Worm (Caenorhabditis elegans): ENCODE data around the gene F32D1.11.

The F32D1.11 gene

ce11 chrV:4377622-4378021 lies 11.3 kb upstream of the F32D1.11 start, which contains the start of gene F32D1.8:
Gene F32D1.8, minus strand, starts transcription at chrV:4377722.
- TF ChIP-seq elt-3 (tag; optimal IDR thresholded peaks at IDR 0.05) = no peak
- TF ChIP-seq daf-12 (tag; optimal IDR thresholded peaks at IDR 0.05) = no peak
- no peak for TF ChIP-seq tbx-2 (tag; optimal IDR thresholded peaks at IDR 0.05)
- TF ChIP-seq R02D3.7 (tag; optimal IDR thresholded peaks at IDR 0.05) = no peak
- no peak for TF ChIP-seq nhr-12 (tag; optimal IDR thresholded peaks at IDR 0.05)
- TF ChIP-seq ama-1 (optimal IDR thresholded peaks at IDR 0.05) = no peak
- no peak for TF ChIP-seq elt-1 (tag; optimal IDR thresholded peaks at IDR 0.05)
- no peak for TF ChIP-seq ztf-4 (tag; optimal IDR thresholded peaks at IDR 0.05)
- no peak for TF ChIP-seq nhr-25 (tag; optimal IDR thresholded peaks at IDR 0.05)
- TF ChIP-seq nhr-11 (tag; optimal IDR thresholded peaks at IDR 0.05) = no peak
- no peak for TF ChIP-seq sea-2 (GFP tag; optimal IDR thresholded peaks at IDR 0.05)

DNA sequence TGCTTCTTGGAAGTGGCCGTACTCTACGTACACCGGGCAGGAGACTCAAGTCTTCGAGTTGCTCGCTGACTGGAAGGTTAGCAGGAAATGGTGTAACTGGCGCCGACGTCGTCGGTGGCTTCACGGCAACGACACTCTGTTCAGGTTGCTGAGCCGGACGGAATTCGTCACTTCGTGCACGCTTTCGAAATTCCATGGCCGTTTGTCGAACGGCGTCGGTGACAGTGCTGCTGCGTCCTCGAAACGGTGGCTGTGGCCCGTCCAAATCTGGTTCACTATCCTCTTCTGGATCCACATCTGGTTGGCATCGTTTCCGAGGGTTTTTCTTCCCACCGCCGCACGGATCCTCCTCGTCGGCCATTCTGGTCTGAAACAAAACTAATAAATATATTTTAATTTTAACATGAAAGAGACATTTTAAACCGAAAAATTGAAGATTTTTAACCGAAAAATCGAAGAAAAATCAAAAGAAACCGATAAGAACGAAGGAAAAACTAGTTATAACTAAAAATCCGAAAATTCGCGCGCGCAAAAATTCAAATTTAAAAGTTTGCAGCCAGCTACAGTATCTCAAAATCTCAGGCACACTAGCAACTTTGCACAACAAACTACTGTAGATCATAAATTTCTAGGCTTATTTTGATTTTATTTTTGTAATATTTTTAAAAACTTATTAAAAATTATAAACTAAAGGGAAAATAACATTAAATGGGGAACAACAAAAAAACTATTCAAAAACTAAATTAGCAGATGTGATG lies 9.6 kb upstream of the F32D1.11 start, which contains the start of gene F32D1.7:
F32D1.7 (minus strand) TSS at position 367 of the 758 bp plus-strand sequence.
- TF ChIP-seq ceh-82 (tag; optimal IDR thresholded peaks at IDR 0.05) (no peak), nfya-1 (tag; optimal IDR thresholded peaks at IDR 0.05; ENCODE audit: insufficient read depth) (no peak), nhr-23 (tag; optimal IDR thresholded peaks at IDR 0.05) (no peak), nhr-11 (tag; optimal IDR thresholded peaks at IDR 0.05) (no peak), elt-1 (tag; optimal IDR thresholded peaks at IDR 0.05) (no peak), lin-15B (tag; optimal IDR thresholded peaks at IDR 0.05) (no peak), nhr-67 (tag; optimal IDR thresholded peaks at IDR 0.05) (no peak), hmg-11 (tag; optimal IDR thresholded peaks at IDR 0.05) (no peak), nhr-43 (tag; optimal IDR thresholded peaks at IDR 0.05; ENCODE audit: poor library complexity, severe bottlenecking) (no peak), elt-3 (tag; optimal IDR thresholded peaks at IDR 0.05) (no peak), lsy-12 (tag; optimal IDR thresholded peaks at IDR 0.05) (no peak), ztf-11 (tag; optimal IDR thresholded peaks at IDR 0.05) (no peak), lin-39 (tag; optimal IDR thresholded peaks at IDR 0.05) (no peak), sea-2 (GFP tag; optimal IDR thresholded peaks at IDR 0.05) (no peak), ztf-4 (tag; optimal IDR thresholded peaks at IDR 0.05) (no peak)

DNA sequence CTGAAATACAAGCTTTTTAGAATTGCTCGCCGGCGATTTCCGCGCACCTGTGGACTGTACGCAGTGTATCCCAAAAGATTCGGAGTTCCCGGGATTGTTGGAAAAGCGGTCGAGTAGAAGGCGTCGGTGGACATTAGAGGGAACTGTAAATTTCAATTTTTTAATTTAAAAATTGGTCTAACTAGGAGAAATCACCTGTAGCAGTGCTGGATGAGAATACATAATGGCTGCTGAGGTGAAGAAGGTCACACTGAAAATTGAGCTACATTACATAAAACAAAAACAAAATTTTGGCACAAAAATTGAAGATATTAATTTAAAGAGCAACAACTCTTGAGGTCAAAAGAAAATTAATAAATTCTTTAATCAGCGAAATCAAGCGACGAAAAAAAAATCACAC lies 8.3 kb upstream of the F32D1.11 start, which contains the start of gene neg-1:
neg-1 (minus strand) TSS at position 250 of the 400 bp plus-strand sequence.
- TF ChIP-seq tbx-2 (tag; optimal IDR thresholded peaks at IDR 0.05) (no peak), lsy-12 (tag; optimal IDR thresholded peaks at IDR 0.05) (no peak), ceh-28 (tag; optimal IDR thresholded peaks at IDR 0.05) (no peak), hmg-11 (tag; optimal IDR thresholded peaks at IDR 0.05) (no peak), lin-39 (tag; optimal IDR thresholded peaks at IDR 0.05) (no peak), skn-1 (tag; optimal IDR thresholded peaks at IDR 0.05) (no peak), nhr-12 (tag; optimal IDR thresholded peaks at IDR 0.05) (no peak), nhr-237 (tag; optimal IDR thresholded peaks at IDR 0.05) (no peak), nhr-77 (tag; optimal IDR thresholded peaks at IDR 0.05) (no peak), fos-1 (tag; optimal IDR thresholded peaks at IDR 0.05) (no peak), ceh-16 (tag; optimal IDR thresholded peaks at IDR 0.05) (no peak), elt-3 (tag; optimal IDR thresholded peaks at IDR 0.05) (no peak), nhr-23 (tag; optimal IDR thresholded peaks at IDR 0.05) (no peak)

DNA sequence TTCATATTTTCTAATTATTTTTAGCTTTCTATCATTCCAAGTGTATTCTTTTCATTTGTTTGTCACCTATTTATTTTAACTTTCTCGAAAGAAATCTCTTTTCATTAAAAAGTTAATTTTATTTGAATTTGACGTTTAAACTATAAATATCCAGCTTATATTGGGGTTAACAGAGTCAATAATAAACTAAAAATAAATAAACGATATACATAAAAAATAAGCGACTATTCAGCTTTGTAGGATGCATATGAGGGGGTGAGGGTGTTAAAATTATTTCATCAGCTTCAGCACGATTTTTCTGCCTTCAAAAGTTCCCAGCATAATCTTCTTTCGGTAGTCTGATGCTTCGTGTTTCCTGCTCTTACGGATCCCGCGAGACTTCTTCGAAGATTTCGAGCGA lies 7.3 kb upstream of the F32D1.11 start:
- TF ChIP-seq hmg-11 (tag; optimal IDR thresholded peaks at IDR 0.05) = no peak

- TF ChIP-seq fkh-10 (GFP tag; optimal IDR thresholded peaks at IDR 0.05) = no peak
- no peak for TF ChIP-seq ama-1 (optimal IDR thresholded peaks at IDR 0.05)
- no peak for TF ChIP-seq ztf-11 (tag; optimal IDR thresholded peaks at IDR 0.05)
- TF ChIP-seq nfya-1 (tag; optimal IDR thresholded peaks at IDR 0.05; ENCODE audit: insufficient read depth) = no peak
- TF ChIP-seq jun-1 (tag; optimal IDR thresholded peaks at IDR 0.05) = no peak
- TF ChIP-seq nhr-43 (tag; optimal IDR thresholded peaks at IDR 0.05; ENCODE audit: poor library complexity, severe bottlenecking) = no peak
- TF ChIP-seq elt-1 (tag; optimal IDR thresholded peaks at IDR 0.05) = no peak
- TF ChIP-seq ZK546.5 (tag; optimal IDR thresholded peaks at IDR 0.05) = no peak
- no peak for TF ChIP-seq ceh-16 (tag; optimal IDR thresholded peaks at IDR 0.05)
- no peak for TF ChIP-seq ceh-82 (tag; optimal IDR thresholded peaks at IDR 0.05)
- TF ChIP-seq nhr-12 (tag; optimal IDR thresholded peaks at IDR 0.05) = no peak
- no peak for TF ChIP-seq nhr-23 (tag; optimal IDR thresholded peaks at IDR 0.05)
- no peak for TF ChIP-seq nhr-77 (tag; optimal IDR thresholded peaks at IDR 0.05)
- TF ChIP-seq tbx-2 (tag; optimal IDR thresholded peaks at IDR 0.05) = no peak
- TF ChIP-seq snpc-4 (tag; optimal IDR thresholded peaks at IDR 0.05) = no peak
- TF ChIP-seq ceh-9 (tag; optimal IDR thresholded peaks at IDR 0.05) = no peak
- no peak for TF ChIP-seq lin-15B (tag; optimal IDR thresholded peaks at IDR 0.05)
- no peak for TF ChIP-seq nhr-28 (tag; optimal IDR thresholded peaks at IDR 0.05)
- TF ChIP-seq R02D3.7 (tag; optimal IDR thresholded peaks at IDR 0.05) = no peak
- TF ChIP-seq mml-1 (tag; optimal IDR thresholded peaks at IDR 0.05) = no peak
These were observed 6.6 kb upstream of the F32D1.11 start for ce11 chrV:4372986-4373385.

All from whole organism, L3 larva.